ENCODE assay signal across 3 fruit fly cellular contexts in the genomic region with DNA sequence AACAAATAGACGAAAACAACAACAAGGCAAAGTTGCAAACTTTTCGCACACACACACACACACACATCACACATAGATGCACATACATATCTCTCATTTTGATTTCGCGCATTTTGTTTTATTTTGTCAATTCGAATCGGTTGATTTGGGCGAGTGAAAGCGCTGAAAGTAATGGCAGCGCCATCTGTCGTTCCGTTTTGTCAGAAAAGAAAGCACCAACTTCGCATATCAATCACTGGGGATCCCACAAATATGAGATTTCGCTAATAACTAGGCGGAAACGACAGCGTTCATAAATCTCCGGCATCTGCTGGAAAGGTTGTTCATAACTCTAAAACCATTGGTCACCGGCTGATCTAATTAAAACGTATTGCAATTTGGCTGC.
TF ChIP-seq lines count a peak whose summit lies in the region.

No protein-coding gene starts in this region.

- peak; percentile 52 to 55 for TF ChIP-seq CTCF in S2 (optimal IDR thresholded peaks at IDR 0.05; lab: Kevin White, UChicago)
- peak; percentile 81 for TF ChIP-seq CTCF in whole organism, embryonic (GFP tag; optimal IDR thresholded peaks at IDR 0.05; lab: Kevin White, UChicago)

TF ChIP-seq in whole organism, embryonic, 481 proteins besides CTCF, POLR2A, EP300 and RAD21:
- TF ChIP-seq Ravus (GFP tag; IDR thresholded peaks at IDR 0.05; lab: Robert Waterston, UW): no peak
- no peak for TF ChIP-seq emc (GFP tag; optimal IDR thresholded peaks at IDR 0.05; lab: Kevin White, UChicago)
- TF ChIP-seq cwo (GFP tag; optimal IDR thresholded peaks at IDR 0.05; lab: Kevin White, UChicago): no peak
- TF ChIP-seq abd-A (tag; optimal IDR thresholded peaks at IDR 0.05; lab: Kevin White, UChicago): no peak
- no peak for TF ChIP-seq Hr39 (optimal IDR thresholded peaks at IDR 0.05; lab: Kevin White, UChicago)
- TF ChIP-seq CG34376 (GFP tag; optimal IDR thresholded peaks at IDR 0.05; lab: Kevin White, UChicago): no peak
- no peak for TF ChIP-seq CG34422 (GFP tag; IDR thresholded peaks at IDR 0.05; lab: Robert Waterston, UW)
- no peak for TF ChIP-seq chinmo (GFP tag; IDR thresholded peaks at IDR 0.05; lab: Robert Waterston, UW; ENCODE audit: partially characterized antibody)
- no peak for TF ChIP-seq unpg (GFP tag; optimal IDR thresholded peaks at IDR 0.05; lab: Kevin White, UChicago)
- no peak for TF ChIP-seq CG14965 (GFP tag; optimal IDR thresholded peaks at IDR 0.05; lab: Kevin White, UChicago; ENCODE audit: borderline replicate concordance)
- TF ChIP-seq CG9215 (GFP tag; IDR thresholded peaks at IDR 0.05; lab: Robert Waterston, UW): no peak
- TF ChIP-seq CG30020 (tag; optimal IDR thresholded peaks at IDR 0.05; lab: Kevin White, UChicago): no peak
- TF ChIP-seq CG14860 (GFP tag; IDR thresholded peaks at IDR 0.05; lab: Robert Waterston, UW; ENCODE audit: partially characterized antibody): no peak
- no peak for TF ChIP-seq ATbp (GFP tag; optimal IDR thresholded peaks at IDR 0.05; lab: Kevin White, UChicago)
- TF ChIP-seq dan (GFP tag; IDR thresholded peaks at IDR 0.05; lab: Robert Waterston, UW): no peak
- no peak for TF ChIP-seq CG6683 (GFP tag; optimal IDR thresholded peaks at IDR 0.05; lab: Kevin White, UChicago)
- TF ChIP-seq Sry-β (GFP tag; optimal IDR thresholded peaks at IDR 0.05; lab: Kevin White, UChicago): no peak
- TF ChIP-seq Sox102F (GFP tag; optimal IDR thresholded peaks at IDR 0.05; lab: Kevin White, UChicago): no peak
- TF ChIP-seq CG16815 (GFP tag; optimal IDR thresholded peaks at IDR 0.05; lab: Kevin White, UChicago): no peak
- no peak for TF ChIP-seq Neu2 (GFP tag; optimal IDR thresholded peaks at IDR 0.05; lab: Kevin White, UChicago; ENCODE audit: borderline replicate concordance)

TF ChIP-seq in whole organism, wandering third instar larva, 38 proteins besides CTCF, POLR2A, EP300 and RAD21:
- TF ChIP-seq h (GFP tag; optimal IDR thresholded peaks at IDR 0.05; lab: Kevin White, UChicago) (no peak), Rel (GFP tag; optimal IDR thresholded peaks at IDR 0.05; lab: Kevin White, UChicago) (no peak), Rel (tag; optimal IDR thresholded peaks at IDR 0.05; lab: Kevin White, UChicago) (peak; percentile 84)
TF ChIP-seq in whole organism, wandering third instar larva: peak in this region for 1.
